Fruit fly (Drosophila melanogaster): Measurements from ENCODE around the gene Eph.

dm6 chr4:647388-647787 lies 36.9 kb downstream of the Eph start:
- no peak for TF ChIP-seq Crg-1 (GFP tag; optimal IDR thresholded peaks at IDR 0.05)
- no peak for TF ChIP-seq Hr96 (GFP tag; optimal IDR thresholded peaks at IDR 0.05)
- TF ChIP-seq toe (GFP tag; optimal IDR thresholded peaks at IDR 0.05): no peak
- TF ChIP-seq cnc (optimal IDR thresholded peaks at IDR 0.05): no peak
- no peak for TF ChIP-seq Mnt (GFP tag; optimal IDR thresholded peaks at IDR 0.05)
- no peak for TF ChIP-seq cic (GFP tag; optimal IDR thresholded peaks at IDR 0.05)
- no peak for TF ChIP-seq CG11617 (GFP tag; optimal IDR thresholded peaks at IDR 0.05)
- no peak for TF ChIP-seq tj (GFP tag; optimal IDR thresholded peaks at IDR 0.05)
- no peak for TF ChIP-seq CG12768 (GFP tag; optimal IDR thresholded peaks at IDR 0.05)

All from whole organism, adult.